Fruit fly (Drosophila melanogaster) whole organism, embryonic: ENCODE results near the gene CG13365.

Experiments used
- CG10209 ChIP-seq: fragments of 200-800 bp; sonication (Bioruptor generic); optimal IDR thresholded peaks from 3 replicates; lab custom pipeline; 2017; ENCODE audit warnings: missing biosample characterization, mild to moderate bottlenecking, missing genetic modification characterization, missing genetic modification reagents
- CG10431 ChIP-seq: fragments of 200-800 bp; sonication (Bioruptor generic); optimal IDR thresholded peaks from 3 replicates; lab custom pipeline; 2018; ENCODE audit warnings: missing biosample characterization, mild to moderate bottlenecking, missing genetic modification characterization
- CG11560 ChIP-seq: fragments of 200-800 bp; sonication (Bioruptor generic); IDR thresholded peaks from 3 replicates; pipeline ENCODE4 v1.3.6; 2022; ENCODE audit warnings: missing biosample characterization, missing genetic modification characterization
- CG12659 ChIP-seq: fragments of 200-800 bp; sonication (Bioruptor generic); optimal IDR thresholded peaks from 3 replicates; lab custom pipeline; 2017; ENCODE audit warnings: mild to moderate bottlenecking, missing biosample characterization, missing genetic modification reagents, missing genetic modification characterization
- CG14667 ChIP-seq: fragments of 200-800 bp; sonication (Bioruptor generic); IDR thresholded peaks from 2 replicates; pipeline ENCODE4 v1.3.6; 2022; ENCODE audit warnings: missing biosample characterization, missing genetic modification characterization
- CG15479 ChIP-seq: fragments of 200-800 bp; sonication (Bioruptor generic); optimal IDR thresholded peaks from 3 replicates; lab custom pipeline; 2019; ENCODE audit warnings: missing biosample characterization, mild to moderate bottlenecking, missing genetic modification characterization, moderate library complexity
- CG17385 ChIP-seq: fragments of 200-800 bp; sonication (Bioruptor generic); optimal IDR thresholded peaks from 3 replicates; lab custom pipeline; 2018; ENCODE audit warnings: missing biosample characterization, mild to moderate bottlenecking, missing genetic modification characterization
- CG17568 ChIP-seq: fragments of 200-800 bp; sonication (Bioruptor generic); optimal IDR thresholded peaks from 2 replicates; lab custom pipeline; 2018; ENCODE audit warnings: missing biosample characterization, mild to moderate bottlenecking, missing genetic modification characterization, moderate library complexity
- CG17802 ChIP-seq: fragments of 200-800 bp; sonication (Bioruptor generic); optimal IDR thresholded peaks from 2 replicates; lab custom pipeline; 2018; ENCODE audit warnings: missing biosample characterization, mild to moderate bottlenecking, missing genetic modification characterization, moderate library complexity
- CG3163 ChIP-seq: fragments of 200-800 bp; sonication (Bioruptor generic); optimal IDR thresholded peaks from 3 replicates; lab custom pipeline; 2016; ENCODE audit warnings: missing biosample characterization, missing genetic modification characterization
- CG4707 ChIP-seq: fragments of 200-800 bp; sonication (Bioruptor generic); optimal IDR thresholded peaks from 2 replicates; lab custom pipeline; 2018; ENCODE audit warnings: missing biosample characterization, mild to moderate bottlenecking, missing genetic modification characterization, moderate library complexity
- CG6683 ChIP-seq: fragments of 200-800 bp; sonication (Bioruptor generic); optimal IDR thresholded peaks from 2 replicates; lab custom pipeline; 2017; ENCODE audit warnings: missing biosample characterization, mild to moderate bottlenecking, missing genetic modification characterization, missing genetic modification reagents
- CG6791 ChIP-seq: fragments of 200-800 bp; sonication (Bioruptor generic); IDR thresholded peaks from 3 replicates; pipeline ENCODE4 v1.3.6; 2022; ENCODE audit warnings: missing biosample characterization, missing genetic modification characterization; ENCODE audit not compliant: partially characterized antibody
- CG7745 ChIP-seq: fragments of 200-800 bp; sonication (Bioruptor generic); optimal IDR thresholded peaks from 2 replicates; lab custom pipeline; 2018; ENCODE audit warnings: missing biosample characterization, mild to moderate bottlenecking, missing genetic modification characterization, moderate library complexity
- CG7786 ChIP-seq: fragments of 200-800 bp; sonication (Bioruptor generic); optimal IDR thresholded peaks from 2 replicates; lab custom pipeline; 2016; ENCODE audit warnings: missing biosample characterization, missing genetic modification characterization
- CG8359 ChIP-seq: fragments of 200-800 bp; sonication (Bioruptor generic); optimal IDR thresholded peaks from 2 replicates; lab custom pipeline; 2017; ENCODE audit warnings: missing biosample characterization, mild to moderate bottlenecking, missing genetic modification characterization, borderline replicate concordance
- CG9797 ChIP-seq: fragments of 200-800 bp; sonication (Bioruptor generic); optimal IDR thresholded peaks from 3 replicates; lab custom pipeline; 2018; ENCODE audit warnings: missing biosample characterization, mild to moderate bottlenecking, missing genetic modification characterization
- Ets65A ChIP-seq: fragments of 200-800 bp; sonication (Bioruptor generic); peaks from one replicate; lab custom pipeline; 2016; ENCODE audit warnings: missing biosample characterization, missing genetic modification characterization
- Fer2 ChIP-seq: fragments of 200-800 bp; sonication (Bioruptor generic); optimal IDR thresholded peaks from 2 replicates; lab custom pipeline; 2018; ENCODE audit warnings: missing biosample characterization, mild to moderate bottlenecking, missing genetic modification characterization, moderate library complexity
- NFAT ChIP-seq: fragments of 200-800 bp; sonication (Bioruptor generic); IDR thresholded peaks from 2 replicates; pipeline ENCODE4 v1.3.6; 2022; ENCODE audit warnings: missing biosample characterization, missing genetic modification characterization
- Nf-YA ChIP-seq: fragments of 200-800 bp; sonication (Bioruptor generic); IDR thresholded peaks from 2 replicates; pipeline ENCODE4 v1.3.6; 2022; ENCODE audit warnings: missing biosample characterization, missing genetic modification characterization
- Poxn ChIP-seq: fragments of 200-800 bp; sonication (Bioruptor generic); IDR thresholded peaks from 2 replicates; pipeline ENCODE4 v1.3.6; 2022; ENCODE audit warnings: missing biosample characterization, missing genetic modification characterization
- Side ChIP-seq: fragments of 200-800 bp; sonication (Bioruptor generic); optimal IDR thresholded peaks from 2 replicates; lab custom pipeline; 2016; ENCODE audit warnings: missing biosample characterization, missing genetic modification characterization
- al ChIP-seq: fragments of 200-800 bp; sonication (Bioruptor generic); IDR thresholded peaks from 2 replicates; pipeline ENCODE4 v1.3.6; 2022; ENCODE audit warnings: missing biosample characterization, missing genetic modification characterization
- ara ChIP-seq: fragments of 200-800 bp; sonication (Bioruptor generic); IDR thresholded peaks from 2 replicates; pipeline ENCODE4 v1.3.6; 2022; ENCODE audit warnings: missing biosample characterization, missing genetic modification characterization
- ash1 ChIP-seq: fragments of 200-800 bp; sonication (Bioruptor generic); optimal IDR thresholded peaks from 2 replicates; lab custom pipeline; 2018; ENCODE audit warnings: missing biosample characterization, mild to moderate bottlenecking, missing genetic modification characterization
- bowl ChIP-seq: fragments of 200-800 bp; sonication (Bioruptor generic); IDR thresholded peaks from 2 replicates; pipeline ENCODE4 v1.3.6; 2022; ENCODE audit warnings: missing biosample characterization, missing genetic modification characterization
- bsh ChIP-seq, 2 experiments: fragments of 200-800 bp; sonication (Bioruptor generic); optimal IDR thresholded peaks; 2 replicates each; lab custom pipeline; 2017 to 2018; ENCODE audit warnings: mild to moderate bottlenecking in 2 of 2, missing biosample characterization in 2 of 2, missing genetic modification characterization in 2 of 2, moderate library complexity in 1 of 2
- chn ChIP-seq: fragments of 200-800 bp; sonication (Bioruptor generic); optimal IDR thresholded peaks from 2 replicates; lab custom pipeline; 2016; ENCODE audit warnings: missing biosample characterization, missing genetic modification characterization
- cwo ChIP-seq: fragments of 200-800 bp; sonication (Bioruptor generic); optimal IDR thresholded peaks from 3 replicates; lab custom pipeline; 2017; ENCODE audit warnings: missing biosample characterization, missing genetic modification characterization, mild to moderate bottlenecking, moderate library complexity, missing genetic modification reagents
- dimm ChIP-seq: fragments of 200-800 bp; sonication (Bioruptor generic); IDR thresholded peaks from 2 replicates; pipeline ENCODE4 v1.3.6; 2022; ENCODE audit warnings: missing biosample characterization, missing genetic modification characterization
- dm ChIP-seq: fragments of 200-800 bp; sonication (Bioruptor generic); optimal IDR thresholded peaks from 3 replicates; lab custom pipeline; 2016; ENCODE audit warnings: missing biosample characterization, missing genetic modification characterization
- fd3F ChIP-seq: fragments of 200-800 bp; sonication (Bioruptor generic); optimal IDR thresholded peaks from 2 replicates; lab custom pipeline; 2018; ENCODE audit warnings: missing biosample characterization, mild to moderate bottlenecking, missing genetic modification characterization, moderate library complexity
- grau ChIP-seq: fragments of 200-800 bp; optimal IDR thresholded peaks from 3 replicates; lab custom pipeline; 2019; ENCODE audit warnings: missing biosample characterization, mild to moderate bottlenecking, missing genetic modification characterization, moderate library complexity
- gsb-n ChIP-seq: fragments of 200-800 bp; sonication (Bioruptor generic); optimal IDR thresholded peaks from 3 replicates; lab custom pipeline; 2018; ENCODE audit warnings: missing biosample characterization, mild to moderate bottlenecking, missing genetic modification characterization
- hb ChIP-seq: fragments of 200-800 bp; sonication (Bioruptor generic); IDR thresholded peaks from 3 replicates; pipeline ENCODE4 v1.3.6; 2022; ENCODE audit warnings: missing biosample characterization, missing genetic modification characterization; ENCODE audit not compliant: partially characterized antibody
- insv ChIP-seq, 2 experiments: fragments of 200-800 bp; sonication (Bioruptor generic); optimal IDR thresholded peaks; 3 replicates each; lab custom pipeline; 2016 to 2018; ENCODE audit warnings: missing biosample characterization in 2 of 2, missing genetic modification characterization in 2 of 2
- ken ChIP-seq: fragments of 200-800 bp; sonication (Bioruptor generic); IDR thresholded peaks from 3 replicates; pipeline ENCODE4 v1.3.6; 2022; ENCODE audit warnings: missing biosample characterization, missing genetic modification characterization
- lola ChIP-seq, 3 experiments: fragments of >200 bp in 2 of 3; fragments of 200-800 bp in 1 of 3; sonication (Bioruptor generic) in 1 of 3; optimal IDR thresholded peaks; 2 replicates each; lab custom pipeline; 2017 to 2019; ENCODE audit warnings: missing biosample characterization in 3 of 3, missing genetic modification characterization in 3 of 3, mild to moderate bottlenecking in 1 of 3, moderate library complexity in 1 of 3
- mam ChIP-seq: fragments of 200-800 bp; sonication (Bioruptor generic); optimal IDR thresholded peaks from 3 replicates; lab custom pipeline; 2016; ENCODE audit warnings: missing biosample characterization, missing genetic modification characterization
- nau ChIP-seq: fragments of 200-800 bp; sonication (Bioruptor generic); optimal IDR thresholded peaks from 3 replicates; lab custom pipeline; 2017; ENCODE audit warnings: missing biosample characterization, mild to moderate bottlenecking, missing genetic modification characterization, missing genetic modification reagents
- pnt ChIP-seq: fragments of 200-800 bp; sonication (Bioruptor generic); optimal IDR thresholded peaks from 3 replicates; lab custom pipeline; 2016; ENCODE audit warnings: missing biosample characterization, missing genetic modification characterization
- pros ChIP-seq: fragments of 200-800 bp; sonication (Bioruptor generic); optimal IDR thresholded peaks from 3 replicates; lab custom pipeline; 2019; ENCODE audit warnings: missing biosample characterization, mild to moderate bottlenecking, missing genetic modification characterization, moderate library complexity
- pzg ChIP-seq: fragments of 200-800 bp; sonication (Bioruptor generic); optimal IDR thresholded peaks from 3 replicates; lab custom pipeline; 2018; ENCODE audit warnings: missing biosample characterization, mild to moderate bottlenecking, missing genetic modification characterization, moderate library complexity
- sisA ChIP-seq: fragments of 200-800 bp; sonication (Bioruptor generic); IDR thresholded peaks from 2 replicates; pipeline ENCODE4 v1.3.6; 2022; ENCODE audit warnings: missing biosample characterization, missing genetic modification characterization
- slbo ChIP-seq: fragments of 200-800 bp; sonication (Bioruptor generic); IDR thresholded peaks from 2 replicates; pipeline ENCODE4 v1.3.6; 2022; ENCODE audit warnings: missing biosample characterization, missing genetic modification characterization
- sr ChIP-seq: fragments of 200-800 bp; sonication (Bioruptor generic); IDR thresholded peaks from 3 replicates; pipeline ENCODE4 v1.3.6; 2022; ENCODE audit warnings: missing biosample characterization, missing genetic modification characterization
- vfl ChIP-seq: fragments of 200-800 bp; sonication (Bioruptor generic); optimal IDR thresholded peaks from 2 replicates; lab custom pipeline; 2016; ENCODE audit warnings: missing biosample characterization, missing genetic modification characterization
- wor ChIP-seq: fragments of 200-800 bp; sonication (Bioruptor generic); IDR thresholded peaks from 2 replicates; pipeline ENCODE4 v1.3.6; 2022; ENCODE audit warnings: missing biosample characterization, missing genetic modification characterization
- zen2 ChIP-seq: fragments of 200-800 bp; sonication (Bioruptor generic); IDR thresholded peaks from 3 replicates; pipeline ENCODE4 v1.3.6; 2022; ENCODE audit warnings: missing biosample characterization, missing genetic modification characterization; ENCODE audit not compliant: partially characterized antibody

CG13365 gene

DNA sequence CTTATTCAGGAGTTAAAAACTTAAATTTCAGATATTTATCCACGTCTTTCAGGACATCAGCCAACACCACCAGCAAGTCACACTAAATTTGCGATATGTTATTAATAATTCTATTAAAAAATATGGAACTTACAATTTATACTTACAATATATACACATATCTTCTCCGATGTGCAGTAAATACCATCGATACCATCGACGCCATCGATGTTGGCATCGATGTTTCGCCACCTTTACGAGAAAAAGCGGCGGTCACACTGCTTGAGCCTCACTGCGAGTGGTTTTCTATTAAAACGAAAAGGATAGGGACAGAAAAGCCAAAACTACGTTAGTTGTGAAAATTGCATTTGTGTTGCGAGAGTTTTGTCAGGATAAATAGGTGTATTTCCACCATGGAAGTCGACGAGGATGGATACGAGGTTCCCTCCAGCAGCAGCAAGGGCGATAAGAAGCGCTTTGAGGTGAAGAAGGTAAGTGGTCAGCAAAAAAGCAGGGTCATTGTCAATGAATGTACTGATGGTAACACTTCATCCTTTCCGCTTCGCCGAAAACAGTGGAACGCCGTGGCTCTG, 26.1 kb upstream of the CG13365 start, which contains the start of gene Roc1a (continued):
- TF ChIP-seq NFAT (GFP tag; lab: Robert Waterston, UW): no peak
- no peak for TF ChIP-seq CG4707 (GFP tag; lab: Kevin White, UChicago)
- TF ChIP-seq nau: no peak
- no peak for TF ChIP-seq ash1 (GFP tag; lab: Kevin White, UChicago)
- TF ChIP-seq CG3163 (GFP tag; lab: Kevin White, UChicago): no peak
- no peak for TF ChIP-seq CG14667 (GFP tag; lab: Robert Waterston, UW)
- TF ChIP-seq dm (GFP tag; lab: Kevin White, UChicago): no peak
- TF ChIP-seq vfl (GFP tag; lab: Kevin White, UChicago): no peak
- no peak for TF ChIP-seq CG17568 (GFP tag; lab: Kevin White, UChicago)
- no peak for TF ChIP-seq bsh (GFP tag; optimal IDR thresholded peaks at IDR 0.05; lab: Kevin White, UChicago)
- TF ChIP-seq CG11560: no peak
- TF ChIP-seq CG17385 (GFP tag; lab: Kevin White, UChicago): no peak
- no peak for TF ChIP-seq chn
- no peak for TF ChIP-seq ara (GFP tag; lab: Robert Waterston, UW)
- no peak for TF ChIP-seq CG15479
- no peak for TF ChIP-seq CG7786
- no peak for TF ChIP-seq ken
- no peak for TF ChIP-seq CG10431 (GFP tag; lab: Kevin White, UChicago)
- TF ChIP-seq grau: no peak
- TF ChIP-seq bowl (GFP tag; lab: Robert Waterston, UW): no peak
- TF ChIP-seq Fer2 (tag; lab: Kevin White, UChicago): no peak
- TF ChIP-seq insv (GFP tag; optimal IDR thresholded peaks at IDR 0.05; lab: Kevin White, UChicago): no peak
- TF ChIP-seq fd3F (GFP tag; lab: Kevin White, UChicago): no peak
- TF ChIP-seq mam (GFP tag; lab: Kevin White, UChicago): no peak
- no peak for TF ChIP-seq CG10209 (GFP tag; lab: Kevin White, UChicago)
- TF ChIP-seq CG6791 (GFP tag; lab: Robert Waterston, UW): peak; percentile 79
- TF ChIP-seq Nf-YA (GFP tag; lab: Robert Waterston, UW): no peak
- TF ChIP-seq sisA: no peak
- TF ChIP-seq zen2 (GFP tag; lab: Robert Waterston, UW): peak; percentile 56; the same call in 2 of the 3 replicates
- TF ChIP-seq Poxn: no peak
- peak; percentile 1 for TF ChIP-seq CG12659
- TF ChIP-seq dimm: no peak
- no peak for TF ChIP-seq CG17802
- TF ChIP-seq hb: peak; percentile 68; the same call in 2 of the 3 replicates
- TF ChIP-seq cwo (GFP tag; lab: Kevin White, UChicago): no peak
- TF ChIP-seq al: no peak
- TF ChIP-seq CG6683 (GFP tag; lab: Kevin White, UChicago): no peak
- TF ChIP-seq wor (GFP tag; lab: Robert Waterston, UW): no peak
- no peak for TF ChIP-seq CG7745
- TF ChIP-seq pnt: no peak
- TF ChIP-seq sr: no peak
- TF ChIP-seq slbo (GFP tag; lab: Robert Waterston, UW): peak; percentile 21; the same call in 1 of the 2 replicates
- no peak for TF ChIP-seq Side (GFP tag; lab: Kevin White, UChicago)
- TF ChIP-seq lola (GFP tag; optimal IDR thresholded peaks at IDR 0.05; lab: Kevin White, UChicago): peak in 1 of 3 experiments; percentile 13
- peak; percentile 59 for TF ChIP-seq CG9797 (GFP tag; lab: Kevin White, UChicago)
- no peak for TF ChIP-seq pros (GFP tag; lab: Kevin White, UChicago)
- TF ChIP-seq gsb-n: no peak
- TF ChIP-seq Ets65A (GFP tag; lab: Kevin White, UChicago): peak; percentile 86
- peak; percentile 52 for TF ChIP-seq pzg
- TF ChIP-seq CG8359 (GFP tag; lab: Kevin White, UChicago): no peak
